Worm (Caenorhabditis elegans) whole organism, L2 larva: ENCODE data around the gene ZC317.2.

Experiments used
- ama-1 ChIP-seq: fragments of 150-350 bp; optimal IDR thresholded peaks from 2 replicates; lab custom pipeline; 2018; ENCODE audit warnings: inconsistent platforms
- blmp-1 ChIP-seq: sonication (generic microtip); optimal IDR thresholded peaks from 2 replicates; lab custom pipeline; 2017; ENCODE audit warnings: missing genetic modification characterization, mild to moderate bottlenecking, missing compliant biosample characterization, antibody characterized with exemption, moderate library complexity; ENCODE audit not compliant: insufficient read depth
- egl-27 ChIP-seq: sonication (generic microtip); optimal IDR thresholded peaks from 3 replicates; lab custom pipeline; 2017; ENCODE audit warnings: missing biosample characterization, missing genetic modification reagents, missing genetic modification characterization
- gmeb-1 ChIP-seq: fragments of 150-350 bp; optimal IDR thresholded peaks from 2 replicates; lab custom pipeline; 2014; ENCODE audit warnings: missing biosample characterization, missing genetic modification characterization
- nhr-10 ChIP-seq: sonication (generic microtip); optimal IDR thresholded peaks from 2 replicates; lab custom pipeline; 2017; ENCODE audit warnings: missing biosample characterization, missing genetic modification characterization
- nhr-11 ChIP-seq: fragments of 150-350 bp; optimal IDR thresholded peaks from 2 replicates; lab custom pipeline; 2014; ENCODE audit warnings: missing biosample characterization, missing genetic modification characterization
- nhr-237 ChIP-seq: fragments of 150-350 bp; optimal IDR thresholded peaks from 2 replicates; lab custom pipeline; 2014; ENCODE audit warnings: missing biosample characterization, missing genetic modification characterization
- nhr-25 ChIP-seq: fragments of 150-350 bp; sonication (generic microtip); optimal IDR thresholded peaks from 3 replicates; lab custom pipeline; 2014; ENCODE audit warnings: missing biosample characterization, missing genetic modification characterization
- unc-39 ChIP-seq: fragments of 150-350 bp; optimal IDR thresholded peaks from 2 replicates; lab custom pipeline; 2014; ENCODE audit warnings: missing biosample characterization, missing genetic modification characterization
- ztf-11 ChIP-seq: sonication (generic microtip); optimal IDR thresholded peaks from 2 replicates; lab custom pipeline; 2017; ENCODE audit warnings: missing biosample characterization, missing genetic modification characterization

DNA sequence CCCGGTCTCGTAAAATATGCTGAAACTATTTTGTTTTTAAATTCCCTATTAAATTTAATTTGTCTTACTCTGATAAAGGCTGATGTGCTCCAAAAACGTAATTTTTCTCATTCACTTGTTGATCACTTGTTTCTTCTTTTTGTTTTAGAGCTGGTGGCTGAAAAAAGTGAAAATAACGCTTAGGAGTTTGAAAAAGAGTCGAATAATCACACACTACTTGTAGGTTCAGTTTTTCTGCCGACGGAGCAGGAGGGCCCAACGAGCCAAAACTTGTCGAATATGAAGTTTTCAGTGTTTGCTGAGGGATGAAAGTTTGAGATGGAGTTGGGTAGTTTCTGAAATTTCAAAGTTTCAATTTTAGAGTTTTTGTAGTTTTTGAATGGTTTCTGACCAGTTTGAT, 27.3 kb downstream of the ZC317.2 start:
- TF ChIP-seq blmp-1 (no peak), nhr-237 (tag; lab: Kevin White, UChicago) (no peak), egl-27 (tag; lab: Kevin White, UChicago) (no peak), nhr-10 (tag; lab: Kevin White, UChicago) (no peak), gmeb-1 (tag; lab: Kevin White, UChicago) (no peak), ama-1 (lab: Kevin White, UChicago) (no peak), unc-39 (tag; lab: Kevin White, UChicago) (no peak), nhr-11 (tag; lab: Kevin White, UChicago) (no peak), nhr-25 (tag; lab: Kevin White, UChicago) (no peak), ztf-11 (tag; lab: Kevin White, UChicago) (no peak)
